Fruit fly (Drosophila melanogaster) whole organism, larva: ENCODE data around the gene Mipp2.

ENCODE experiments used
- noc ChIP-seq: fragments of 200-800 bp; sonication (Bioruptor generic); optimal IDR thresholded peaks from 3 replicates; lab custom pipeline; 2019; ENCODE audit warnings: missing biosample characterization, mild to moderate bottlenecking, missing genetic modification characterization, moderate library complexity

The Mipp2 gene

dm6 chrX:6066316-6066715, 25.0 kb downstream of the Mipp2 start, which contains the start of gene CG43115:
CG43115 (minus strand) TSS chrX:6066416.
- no peak for TF ChIP-seq noc (tag; lab: Kevin White, UChicago)

- no peak for TF ChIP-seq noc (tag; lab: Kevin White, UChicago)
Observed at dm6 chrX:6064508-6064907, 26.8 kb downstream of the Mipp2 start.

DNA sequence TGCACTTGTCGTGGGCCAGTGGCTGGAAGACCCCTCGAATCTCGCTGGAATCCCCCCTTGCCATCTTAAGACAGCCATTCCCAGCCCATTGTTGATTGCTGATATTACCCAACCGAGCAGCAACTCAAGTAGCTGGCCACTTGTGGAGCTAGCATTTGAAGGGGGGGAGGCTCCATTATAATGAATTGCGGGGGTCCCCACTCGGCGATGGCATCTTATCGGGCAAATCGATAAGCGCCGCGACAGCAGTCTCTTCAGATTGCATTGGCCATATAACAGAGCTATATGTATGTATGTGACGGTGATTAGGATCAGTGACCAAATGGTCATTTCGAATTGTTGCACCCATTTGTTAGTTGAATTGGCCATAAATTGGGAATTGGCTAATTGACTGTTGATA, 29.1 kb downstream of the Mipp2 start:
- no peak for TF ChIP-seq noc (tag; lab: Kevin White, UChicago)

DNA sequence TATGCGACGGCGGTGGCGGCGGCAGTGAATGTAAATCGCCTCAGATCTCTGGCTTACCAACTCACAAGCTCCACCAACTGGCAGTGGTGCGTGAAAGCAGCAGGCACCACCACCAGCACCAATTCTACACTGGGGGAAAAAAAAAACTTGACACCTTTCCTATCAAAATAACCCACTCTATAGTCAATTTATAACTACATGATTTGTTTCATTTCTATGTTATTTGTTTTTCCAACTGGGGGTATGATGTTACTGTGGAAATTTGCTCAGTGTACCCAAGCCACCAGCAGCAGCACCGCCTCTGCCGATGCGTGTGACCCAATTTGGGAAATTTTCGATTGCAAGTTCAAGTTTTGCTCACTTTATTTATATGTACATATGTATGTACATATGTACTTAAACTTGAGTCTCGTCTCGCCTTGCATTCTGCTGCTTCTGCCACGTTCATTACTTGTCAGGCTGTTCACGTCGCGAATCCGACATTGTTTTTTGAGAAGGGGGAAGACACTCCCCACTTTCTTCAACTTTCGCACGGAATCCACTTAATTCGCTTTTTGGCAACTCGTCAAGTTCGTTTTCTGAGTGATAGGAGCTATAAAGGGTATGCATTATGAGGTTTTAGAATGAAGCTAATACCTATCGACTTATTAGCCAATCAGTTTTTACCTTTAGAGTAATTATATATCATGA, 32.0 kb downstream of the Mipp2 start:
- TF ChIP-seq noc (tag; lab: Kevin White, UChicago): no peak

- TF ChIP-seq noc (tag; lab: Kevin White, UChicago): no peak
Observed at dm6 chrX:6054031-6054430, 37.2 kb downstream of the Mipp2 start.

DNA sequence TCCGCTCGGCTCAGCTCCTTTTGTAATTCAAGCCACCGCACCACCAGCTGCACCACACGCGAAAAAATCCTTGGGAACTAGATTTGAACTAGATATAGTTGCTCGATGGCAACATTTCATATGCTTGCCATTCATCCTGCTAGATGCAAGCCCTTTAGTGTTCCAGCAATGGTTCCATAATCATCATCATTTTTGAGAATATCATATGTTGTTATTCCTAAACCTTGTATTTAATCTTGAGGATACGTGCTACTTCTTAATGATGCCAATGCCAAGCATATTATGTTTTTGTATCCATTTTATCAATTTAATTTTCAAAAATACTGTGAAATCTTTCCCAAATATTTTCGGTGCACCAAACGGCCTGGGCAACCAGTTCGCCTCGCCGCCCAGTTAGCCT, 38.4 kb downstream of the Mipp2 start:
- TF ChIP-seq noc (tag; lab: Kevin White, UChicago): no peak

dm6 chrX:6050935-6051656, 40.2 kb downstream of the Mipp2 start:
- TF ChIP-seq noc (tag; lab: Kevin White, UChicago): no peak

DNA sequence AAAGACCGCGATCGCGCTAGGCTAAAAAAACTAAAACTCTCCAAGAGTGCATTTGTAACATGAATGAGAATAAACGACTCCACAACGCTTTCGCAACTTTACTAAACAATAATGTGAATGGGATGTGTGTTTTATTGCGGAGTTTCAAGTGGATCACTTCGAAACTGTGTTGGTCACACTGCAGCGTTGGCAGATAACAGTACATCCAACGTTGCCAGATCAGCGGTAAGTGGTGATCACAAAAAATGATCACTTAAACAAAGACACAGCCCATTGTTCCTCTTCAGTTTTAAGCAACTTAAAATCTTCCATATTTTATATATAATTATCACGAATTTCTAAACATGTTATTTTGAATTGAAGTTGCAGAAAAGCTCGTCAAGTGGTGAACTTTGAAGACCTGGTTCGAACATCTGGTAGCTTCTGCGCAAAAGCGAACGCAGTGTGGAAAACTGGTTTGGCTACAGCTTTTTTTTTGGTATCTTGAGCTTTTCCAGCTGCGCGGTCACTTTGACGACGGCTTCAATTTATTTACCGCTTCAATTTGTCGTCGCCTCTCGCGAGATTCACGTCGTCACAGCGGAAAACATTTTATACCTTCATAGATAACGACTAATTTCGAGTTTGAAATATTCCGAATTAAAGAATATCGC, 40.9 kb downstream of the Mipp2 start, which contains the start of gene CG5921:
Gene CG5921 (plus strand): TSS at position 547 of the 653 bp plus-strand sequence.
- no peak for TF ChIP-seq noc (tag; lab: Kevin White, UChicago)

DNA sequence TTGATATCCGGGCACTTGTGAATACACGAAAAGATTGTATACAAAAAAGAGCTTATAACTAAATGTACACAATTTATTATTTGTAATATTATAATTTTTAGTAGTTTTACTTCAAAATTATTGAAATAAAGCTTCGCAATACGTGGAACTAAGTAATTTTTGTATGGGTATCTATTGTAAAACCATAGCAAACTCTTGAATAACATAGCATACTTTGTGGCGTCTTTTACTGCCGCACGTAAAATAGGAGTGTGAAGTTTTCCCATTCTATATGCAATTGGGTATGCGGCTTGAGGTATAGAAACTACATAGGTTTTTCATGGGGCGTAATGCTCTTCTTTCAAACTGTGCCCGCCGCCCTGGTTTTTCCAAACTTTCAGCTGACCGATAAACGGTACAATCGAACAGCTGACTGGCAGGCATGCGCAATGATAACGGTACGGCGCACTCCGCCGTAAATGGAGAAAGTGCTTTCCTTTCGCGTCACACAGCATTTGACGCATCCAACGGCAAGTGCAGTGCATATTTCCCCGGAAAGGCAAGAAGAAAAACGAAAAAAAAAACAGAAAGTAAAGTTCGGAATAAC, 51.7 kb downstream of the Mipp2 start, which contains the start of gene CG5937:
Gene CG5937 (plus strand): TSS at position 575 of the 586 bp plus-strand sequence.
- no peak for TF ChIP-seq noc (tag; lab: Kevin White, UChicago)

- TF ChIP-seq noc (tag; lab: Kevin White, UChicago): peak; percentile 4
Observed at dm6 chrX:6037180-6037946, 53.9 kb downstream of the Mipp2 start, which contains the start of the genes rux and MCTS1. rux (minus strand) TSS chrX:6037800. MCTS1 (plus strand) TSS chrX:6037892.

DNA sequence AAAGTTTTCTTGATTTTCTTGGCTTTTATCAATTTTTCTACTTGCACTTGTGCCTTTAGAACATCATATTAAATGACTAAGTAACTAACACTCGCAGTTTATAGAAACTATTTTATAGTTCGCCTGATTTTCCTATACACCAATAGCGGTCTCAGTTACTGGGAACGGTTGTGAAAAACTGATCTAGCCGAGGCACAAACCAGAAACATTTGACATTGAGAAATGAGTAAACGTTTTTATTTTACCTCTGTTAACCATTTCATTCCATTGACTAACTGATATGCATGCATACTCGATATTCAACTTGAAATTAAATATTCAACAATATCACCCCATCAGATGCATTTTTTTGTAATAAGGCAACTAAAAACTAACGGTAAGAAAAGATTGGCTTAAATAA, 55.9 kb downstream of the Mipp2 start:
- no peak for TF ChIP-seq noc (tag; lab: Kevin White, UChicago)

dm6 chrX:6034741-6035140, 56.5 kb downstream of the Mipp2 start:
- TF ChIP-seq noc (tag; lab: Kevin White, UChicago): no peak

DNA sequence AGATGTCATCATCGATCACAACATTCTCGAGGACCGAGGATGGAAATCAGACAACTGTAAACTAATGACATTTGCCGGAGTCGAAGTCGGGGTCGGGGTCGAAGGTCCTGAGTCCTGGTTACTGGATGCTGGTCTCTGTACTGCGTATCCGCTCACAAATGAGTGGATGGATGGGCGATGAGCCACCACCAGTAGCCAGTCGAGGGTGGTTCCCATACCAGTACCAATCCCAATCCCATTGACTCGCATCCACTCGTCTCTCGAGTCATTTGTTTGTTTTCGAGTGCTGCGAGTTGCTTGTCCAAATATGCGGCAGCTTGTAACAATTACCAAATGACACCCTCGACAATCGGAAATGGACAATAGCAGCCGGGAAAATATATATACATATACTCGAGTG, 58.4 kb downstream of the Mipp2 start:
- TF ChIP-seq noc (tag; lab: Kevin White, UChicago): no peak
